Fruit fly (Drosophila melanogaster): ENCODE results near the gene CG31687.
A peak's percentile ranks its signal among the peaks of the same experiment; 100 is the strongest.

- TF ChIP-seq gl (tag; optimal IDR thresholded peaks at IDR 0.05): no peak
- peak; percentile 9 for TF ChIP-seq EcR (GFP tag; optimal IDR thresholded peaks at IDR 0.05)
- TF ChIP-seq CG10348 (GFP tag; IDR thresholded peaks at IDR 0.05): no peak
- TF ChIP-seq CG17806 (tag; optimal IDR thresholded peaks at IDR 0.05): no peak
- TF ChIP-seq D1 (tag; optimal IDR thresholded peaks at IDR 0.05): peak; percentile 51
- no peak for TF ChIP-seq rn (GFP tag; IDR thresholded peaks at IDR 0.05)
- no peak for TF ChIP-seq CG8301 (tag; optimal IDR thresholded peaks at IDR 0.05)
- TF ChIP-seq CG14655 (GFP tag; optimal IDR thresholded peaks at IDR 0.05): no peak
- no peak for TF ChIP-seq Pif1B (GFP tag; optimal IDR thresholded peaks at IDR 0.05)
Observed at dm6 chr2L:20428756-20429408, 21.1 kb upstream of the CG31687 start.
